Worm (Caenorhabditis elegans): Measurements from ENCODE around the gene nhr-104.

The nhr-104 gene

ce11 chrIV:4789445-4789844 is 953 bp upstream of the nhr-104 start, which contains the start of gene R11E3.1:
Gene R11E3.1 (plus strand): TSS chrIV:4789745.
- no peak for TF ChIP-seq ceh-2 (tag; optimal IDR thresholded peaks at IDR 0.05)
- no peak for TF ChIP-seq ttx-3 (tag; optimal IDR thresholded peaks at IDR 0.05)
- TF ChIP-seq ceh-24 (tag; optimal IDR thresholded peaks at IDR 0.05): no peak
- TF ChIP-seq pqm-1 (tag; optimal IDR thresholded peaks at IDR 0.05): no peak
- TF ChIP-seq sdc-2 (tag; optimal IDR thresholded peaks at IDR 0.05): no peak
- no peak for TF ChIP-seq hlh-8 (tag; optimal IDR thresholded peaks at IDR 0.05)
- no peak for TF ChIP-seq ceh-22 (tag; optimal IDR thresholded peaks at IDR 0.05)
- no peak for TF ChIP-seq ceh-18 (tag; optimal IDR thresholded peaks at IDR 0.05)
- no peak for TF ChIP-seq unc-42 (tag; optimal IDR thresholded peaks at IDR 0.05)
- TF ChIP-seq zip-5 (tag; optimal IDR thresholded peaks at IDR 0.05): no peak
- no peak for TF ChIP-seq ref-2 (tag; optimal IDR thresholded peaks at IDR 0.05)
- TF ChIP-seq K02D7.2 (tag; optimal IDR thresholded peaks at IDR 0.05): no peak
- no peak for TF ChIP-seq ztf-16 (tag; optimal IDR thresholded peaks at IDR 0.05)

- peak; percentile 19 for TF ChIP-seq gmeb-2 (tag; optimal IDR thresholded peaks at IDR 0.05)
Observed at ce11 chrIV:4784687-4785086, 3.8 kb downstream of the nhr-104 start.

ce11 chrIV:4781123-4781522 is 7.4 kb downstream of the nhr-104 start:
- TF ChIP-seq unc-86 (tag; optimal IDR thresholded peaks at IDR 0.05): no peak
- no peak for TF ChIP-seq sox-4 (tag; optimal IDR thresholded peaks at IDR 0.05)
- TF ChIP-seq madf-2 (tag; optimal IDR thresholded peaks at IDR 0.05): peak; percentile 15
- TF ChIP-seq nfya-1 (tag; optimal IDR thresholded peaks at IDR 0.05): peak; percentile 4
- TF ChIP-seq C38D4.7 (GFP tag; optimal IDR thresholded peaks at IDR 0.05): no peak
- TF ChIP-seq K09A11.1 (tag; optimal IDR thresholded peaks at IDR 0.05; ENCODE audit: insufficient read depth): no peak
- TF ChIP-seq ceh-31 (tag; optimal IDR thresholded peaks at IDR 0.05): no peak
- TF ChIP-seq F13H6.1 (tag; optimal IDR thresholded peaks at IDR 0.05): no peak
- no peak for TF ChIP-seq npax-4 (tag; optimal IDR thresholded peaks at IDR 0.05)
- peak; percentile 23 for TF ChIP-seq elt-2 (tag; optimal IDR thresholded peaks at IDR 0.05)
- TF ChIP-seq sdc-2 (tag; optimal IDR thresholded peaks at IDR 0.05): no peak
- no peak for TF ChIP-seq ahr-1 (tag; optimal IDR thresholded peaks at IDR 0.05)
- peak; percentile 3 for TF ChIP-seq ceh-18 (tag; optimal IDR thresholded peaks at IDR 0.05)

ce11 chrIV:4780129-4780528 is 8.4 kb downstream of the nhr-104 start, which contains the start of gene set-15:
Gene set-15 (minus strand): TSS chrIV:4780229.
- no peak for TF ChIP-seq lim-6 (tag; optimal IDR thresholded peaks at IDR 0.05)
- no peak for TF ChIP-seq mec-3 (tag; optimal IDR thresholded peaks at IDR 0.05; ENCODE audit: borderline replicate concordance)
- TF ChIP-seq pqm-1 (tag; optimal IDR thresholded peaks at IDR 0.05): no peak
- no peak for TF ChIP-seq fkh-10 (GFP tag; optimal IDR thresholded peaks at IDR 0.05)
- TF ChIP-seq syd-9 (tag; optimal IDR thresholded peaks at IDR 0.05): no peak
- no peak for TF ChIP-seq K02D7.2 (tag; optimal IDR thresholded peaks at IDR 0.05)
- no peak for TF ChIP-seq ceh-34 (tag; optimal IDR thresholded peaks at IDR 0.05)
- no peak for TF ChIP-seq ceh-24 (tag; optimal IDR thresholded peaks at IDR 0.05)
- TF ChIP-seq ceh-31 (tag; optimal IDR thresholded peaks at IDR 0.05): no peak
- no peak for TF ChIP-seq ceh-45 (GFP tag; IDR thresholded peaks at IDR 0.05)
- no peak for TF ChIP-seq hlh-13 (GFP tag; optimal IDR thresholded peaks at IDR 0.05)
- no peak for TF ChIP-seq K09A11.1 (tag; optimal IDR thresholded peaks at IDR 0.05; ENCODE audit: insufficient read depth)
- no peak for TF ChIP-seq sdc-2 (tag; optimal IDR thresholded peaks at IDR 0.05)
- no peak for TF ChIP-seq C08G9.2 (tag; optimal IDR thresholded peaks at IDR 0.05)
- no peak for TF ChIP-seq T23F11.4 (GFP tag; optimal IDR thresholded peaks at IDR 0.05)

ce11 chrIV:4776501-4776900 is 12.0 kb downstream of the nhr-104 start:
- TF ChIP-seq C38D4.7 (GFP tag; optimal IDR thresholded peaks at IDR 0.05): no peak
- no peak for TF ChIP-seq ceh-19 (GFP tag; optimal IDR thresholded peaks at IDR 0.05)
- TF ChIP-seq F13H6.1 (tag; optimal IDR thresholded peaks at IDR 0.05): no peak
- TF ChIP-seq elt-4 (tag; optimal IDR thresholded peaks at IDR 0.05): no peak
- TF ChIP-seq ceh-30 (tag; optimal IDR thresholded peaks at IDR 0.05): no peak
- peak; percentile 96 for TF ChIP-seq nfya-1 (tag; optimal IDR thresholded peaks at IDR 0.05)
- TF ChIP-seq fax-1 (tag; optimal IDR thresholded peaks at IDR 0.05): no peak
- TF ChIP-seq gmeb-2 (tag; optimal IDR thresholded peaks at IDR 0.05): no peak
- TF ChIP-seq tbx-7 (tag; optimal IDR thresholded peaks at IDR 0.05): no peak
